Worm (Caenorhabditis elegans) whole organism, L3 larva: Measurements from ENCODE around the gene nhr-147.

Source experiments
- R02D3.7 ChIP-seq: fragments of 150-350 bp; optimal IDR thresholded peaks from 2 replicates; lab custom pipeline; 2014; ENCODE audit warnings: missing biosample characterization, missing genetic modification characterization
- aly-2 ChIP-seq: fragments of 150-350 bp; optimal IDR thresholded peaks from 2 replicates; lab custom pipeline; 2014; ENCODE audit warnings: missing biosample characterization, missing genetic modification characterization
- ceh-16 ChIP-seq: sonication (generic microtip); optimal IDR thresholded peaks from 2 replicates; lab custom pipeline; 2017; ENCODE audit warnings: missing biosample characterization, missing genetic modification characterization
- ceh-82 ChIP-seq: fragments of 150-350 bp; optimal IDR thresholded peaks from 2 replicates; lab custom pipeline; 2014; ENCODE audit warnings: missing biosample characterization, missing genetic modification characterization
- ceh-9 ChIP-seq: sonication (generic microtip); optimal IDR thresholded peaks from 2 replicates; lab custom pipeline; 2018; ENCODE audit warnings: missing biosample characterization, missing genetic modification characterization
- daf-12 ChIP-seq: fragments of 150-350 bp; optimal IDR thresholded peaks from 2 replicates; lab custom pipeline; 2014; ENCODE audit warnings: missing biosample characterization, missing genetic modification reagents, missing genetic modification characterization
- egl-5 ChIP-seq: fragments of 150-350 bp; optimal IDR thresholded peaks from 2 replicates; lab custom pipeline; 2017; ENCODE audit warnings: missing biosample characterization, missing genetic modification reagents, missing genetic modification characterization, inconsistent platforms
- elt-1 ChIP-seq: fragments of 150-350 bp; optimal IDR thresholded peaks from 2 replicates; lab custom pipeline; 2014; ENCODE audit warnings: missing biosample characterization, missing genetic modification characterization
- elt-2 ChIP-seq: sonication (generic microtip); optimal IDR thresholded peaks from 2 replicates; lab custom pipeline; 2016; ENCODE audit warnings: missing genetic modification reagents, mild to moderate bottlenecking, missing genetic modification characterization, missing compliant biosample characterization
- elt-3 ChIP-seq, 3 experiments: fragments of 150-350 bp in 1 of 3; sonication (generic microtip) in 2 of 3; optimal IDR thresholded peaks; 2 replicates in 2 of 3; 4 replicates in 1 of 3; lab custom pipeline; 2014 to 2017; ENCODE audit warnings: missing biosample characterization in 3 of 3, missing genetic modification characterization in 3 of 3
- eor-1 ChIP-seq, 2 experiments: fragments of 150-350 bp; optimal IDR thresholded peaks; 2 replicates each; lab custom pipeline; 2014 to 2018; ENCODE audit warnings: missing biosample characterization in 2 of 2, missing genetic modification characterization in 2 of 2
- fkh-2 ChIP-seq: fragments of 150-350 bp; optimal IDR thresholded peaks from 2 replicates; lab custom pipeline; 2014; ENCODE audit warnings: missing biosample characterization, missing genetic modification reagents, missing genetic modification characterization
- fos-1 ChIP-seq: fragments of 150-350 bp; optimal IDR thresholded peaks from 2 replicates; lab custom pipeline; 2014; ENCODE audit warnings: missing biosample characterization, missing genetic modification characterization
- jun-1 ChIP-seq: fragments of 150-350 bp; optimal IDR thresholded peaks from 2 replicates; lab custom pipeline; 2014; ENCODE audit warnings: missing biosample characterization, missing genetic modification reagents, missing genetic modification characterization
- lin-15B ChIP-seq: fragments of 150-350 bp; optimal IDR thresholded peaks from 2 replicates; lab custom pipeline; 2014; ENCODE audit warnings: missing biosample characterization, missing genetic modification characterization
- lin-39 ChIP-seq: fragments of 150-350 bp; optimal IDR thresholded peaks from 2 replicates; lab custom pipeline; 2018; ENCODE audit warnings: missing biosample characterization, missing genetic modification reagents, missing genetic modification characterization
- lsy-12 ChIP-seq: sonication (generic microtip); optimal IDR thresholded peaks from 2 replicates; lab custom pipeline; 2016; ENCODE audit warnings: mild to moderate bottlenecking, missing genetic modification characterization, missing compliant biosample characterization
- mdl-1 ChIP-seq: fragments of 150-350 bp; optimal IDR thresholded peaks from 2 replicates; lab custom pipeline; 2014; ENCODE audit warnings: missing biosample characterization, missing genetic modification characterization
- nfya-1 ChIP-seq: sonication (generic microtip); optimal IDR thresholded peaks from 2 replicates; lab custom pipeline; 2017; ENCODE audit warnings: missing genetic modification characterization, mild to moderate bottlenecking, missing compliant biosample characterization, antibody characterized with exemption, moderate library complexity; ENCODE audit not compliant: insufficient read depth
- nhr-12 ChIP-seq: fragments of 150-350 bp; optimal IDR thresholded peaks from 2 replicates; lab custom pipeline; 2014; ENCODE audit warnings: missing biosample characterization, missing genetic modification characterization
- nhr-23 ChIP-seq: fragments of 150-350 bp; optimal IDR thresholded peaks from 2 replicates; lab custom pipeline; 2014; ENCODE audit warnings: missing biosample characterization, missing genetic modification reagents, missing genetic modification characterization
- nhr-237 ChIP-seq: fragments of 150-350 bp; optimal IDR thresholded peaks from 2 replicates; lab custom pipeline; 2014; ENCODE audit warnings: missing biosample characterization, missing genetic modification characterization
- nhr-28 ChIP-seq: fragments of 150-350 bp; optimal IDR thresholded peaks from 2 replicates; lab custom pipeline; 2014; ENCODE audit warnings: missing biosample characterization, missing genetic modification characterization
- nhr-43 ChIP-seq: sonication (generic microtip); optimal IDR thresholded peaks from 2 replicates; lab custom pipeline; 2016; ENCODE audit warnings: mild to moderate bottlenecking, missing genetic modification characterization, missing compliant biosample characterization; ENCODE audit not compliant: poor library complexity, severe bottlenecking
- nhr-67 ChIP-seq: fragments of 150-350 bp; optimal IDR thresholded peaks from 2 replicates; lab custom pipeline; 2014; ENCODE audit warnings: missing biosample characterization, missing genetic modification characterization
- nhr-77 ChIP-seq: fragments of 150-350 bp; optimal IDR thresholded peaks from 2 replicates; lab custom pipeline; 2014; ENCODE audit warnings: missing biosample characterization, missing genetic modification characterization
- pha-4 ChIP-seq: fragments of 150-350 bp; optimal IDR thresholded peaks from 2 replicates; lab custom pipeline; 2014; ENCODE audit warnings: missing biosample characterization, missing genetic modification reagents, missing genetic modification characterization
- pqm-1 ChIP-seq: fragments of 150-350 bp; optimal IDR thresholded peaks from 2 replicates; lab custom pipeline; 2017; ENCODE audit warnings: missing biosample characterization, missing genetic modification characterization, inconsistent platforms
- snpc-4 ChIP-seq: fragments of 150-350 bp; optimal IDR thresholded peaks from 2 replicates; lab custom pipeline; 2014; ENCODE audit warnings: missing biosample characterization, missing genetic modification characterization
- tbx-2 ChIP-seq: sonication (generic microtip); optimal IDR thresholded peaks from 2 replicates; lab custom pipeline; 2016; ENCODE audit warnings: mild to moderate bottlenecking, missing genetic modification characterization, missing compliant biosample characterization
- unc-62 ChIP-seq: fragments of 150-350 bp; sonication (generic microtip); optimal IDR thresholded peaks from 4 replicates; lab custom pipeline; 2014; ENCODE audit warnings: missing biosample characterization, missing genetic modification reagents, missing genetic modification characterization
- ztf-11 ChIP-seq: fragments of 150-350 bp; optimal IDR thresholded peaks from 2 replicates; lab custom pipeline; 2014; ENCODE audit warnings: missing biosample characterization, missing genetic modification characterization
- ztf-4 ChIP-seq: fragments of 150-350 bp; optimal IDR thresholded peaks from 2 replicates; lab custom pipeline; 2014; ENCODE audit warnings: missing biosample characterization, missing genetic modification characterization

Gene nhr-147

DNA sequence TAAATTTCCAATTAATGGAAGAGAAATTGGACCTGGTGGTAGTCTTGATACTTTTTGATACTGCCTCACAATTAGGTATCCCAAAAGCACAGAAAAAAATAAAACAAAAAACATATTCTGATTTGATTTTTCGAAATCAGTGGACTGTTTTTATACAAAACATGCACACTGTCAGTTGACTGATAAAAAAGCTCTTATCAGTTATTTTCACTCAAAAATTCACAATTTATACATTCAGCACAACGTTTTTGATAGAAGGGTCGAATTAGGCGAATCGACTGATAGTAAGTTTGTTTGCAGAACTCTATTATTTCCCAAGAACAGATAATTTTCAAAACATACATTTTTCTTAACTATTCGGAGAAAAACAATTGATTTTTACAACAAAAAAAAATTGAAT, 18.5 kb downstream of the nhr-147 start, which contains the start of gene cyp-35A2:
Gene cyp-35A2 (minus strand): TSS at position 124 of the 400 bp plus-strand sequence.
- TF ChIP-seq elt-1 (tag; lab: Kevin White, UChicago), result no peak
- TF ChIP-seq elt-2 (tag; lab: Kevin White, UChicago), result peak; percentile 86
- TF ChIP-seq nfya-1, result no peak
- no peak for TF ChIP-seq nhr-23
- TF ChIP-seq ztf-4 (tag; lab: Kevin White, UChicago), result no peak
- TF ChIP-seq eor-1 (tag; optimal IDR thresholded peaks at IDR 0.05; lab: Kevin White, UChicago), result no peak
- TF ChIP-seq mdl-1 (tag; lab: Kevin White, UChicago), result no peak
- TF ChIP-seq elt-3 (tag; optimal IDR thresholded peaks at IDR 0.05; lab: Kevin White, UChicago), result no peak
- peak; percentile 79 for TF ChIP-seq pqm-1 (tag; lab: Kevin White, UChicago)
- no peak for TF ChIP-seq fos-1
- TF ChIP-seq, all 47 proteins: peak for 2

DNA sequence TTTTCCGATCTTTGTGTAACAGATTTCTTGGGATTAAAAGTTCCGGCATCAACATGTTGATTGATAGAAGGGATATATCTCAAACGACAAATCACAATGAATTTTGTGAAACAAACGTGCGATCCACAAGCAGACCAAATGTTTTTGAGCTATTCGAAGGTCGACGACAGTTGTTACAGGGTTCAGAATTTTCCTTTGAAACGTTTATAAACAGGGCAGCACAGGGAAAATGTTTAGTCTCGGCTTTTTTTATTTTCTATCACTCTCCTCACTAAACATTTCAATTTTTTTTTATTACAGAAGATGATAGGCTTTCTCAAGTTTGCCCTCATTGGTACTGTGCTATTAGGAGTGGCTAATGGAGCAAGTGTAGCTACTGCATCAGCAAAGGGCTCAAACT, 19.4 kb downstream of the nhr-147 start, which contains the start of gene exc-13:
Gene exc-13 (plus strand): TSS at position 301 of the 400 bp plus-strand sequence.
- TF ChIP-seq lin-39 (peak; percentile 2), aly-2 (tag; lab: Kevin White, UChicago) (no peak), unc-62 (GFP tag; lab: Kevin White, UChicago) (no peak)

DNA sequence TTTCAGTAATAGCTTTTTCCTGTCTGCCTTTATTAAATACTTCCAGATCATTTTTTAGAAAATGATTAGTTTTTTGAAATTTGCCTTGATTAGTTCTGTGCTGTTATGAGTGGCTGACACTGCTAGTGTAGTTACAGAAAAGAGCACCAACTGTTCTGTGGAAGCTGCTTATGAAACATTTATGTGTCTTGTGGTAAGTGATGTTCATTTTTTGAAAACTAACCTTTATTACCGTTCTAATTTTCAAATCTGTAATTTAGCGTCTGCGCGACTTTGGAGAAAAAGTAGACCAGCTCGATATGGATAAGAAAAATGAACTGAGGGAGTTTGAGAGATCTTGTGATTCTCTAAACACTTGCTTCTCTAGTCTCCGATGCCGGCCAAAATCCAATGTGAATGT, 24.0 kb downstream of the nhr-147 start, which contains the start of gene srj-14:
Gene srj-14 (plus strand): TSS at position 131 of the 400 bp plus-strand sequence.
- TF ChIP-seq jun-1 (tag; lab: Kevin White, UChicago) (no peak), nhr-67 (tag; lab: Kevin White, UChicago) (no peak), ceh-16 (tag; lab: Kevin White, UChicago) (no peak), ceh-82 (no peak), nhr-77 (no peak), daf-12 (tag; lab: Kevin White, UChicago) (no peak), nhr-12 (tag; lab: Kevin White, UChicago) (no peak), mdl-1 (tag; lab: Kevin White, UChicago) (no peak), tbx-2 (no peak), elt-2 (tag; lab: Kevin White, UChicago) (no peak), nhr-43 (tag; lab: Kevin White, UChicago) (no peak), ztf-11 (tag; lab: Kevin White, UChicago) (no peak), nhr-237 (no peak), unc-62 (GFP tag; lab: Kevin White, UChicago) (no peak), pha-4 (tag; lab: Kevin White, UChicago) (no peak)
- TF ChIP-seq, all 47 proteins: peak for 0

DNA sequence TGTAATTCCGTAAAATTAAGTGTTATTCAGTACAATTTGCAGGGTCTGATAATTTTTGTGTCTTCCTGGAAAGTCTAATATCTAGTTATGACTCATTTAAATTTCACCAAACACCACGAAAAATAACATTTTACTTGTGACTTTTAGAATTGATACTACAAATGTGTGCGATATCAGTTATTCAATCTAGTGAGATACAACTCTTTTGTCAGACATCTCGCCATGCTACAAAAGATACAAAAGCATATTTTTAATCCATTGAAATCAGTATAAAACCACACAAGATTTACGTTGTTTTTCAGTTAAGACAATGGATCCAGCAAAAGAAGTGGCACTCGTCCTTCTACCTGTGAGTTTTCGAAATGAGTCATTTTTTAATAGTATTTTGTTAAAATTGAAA, 28.5 kb downstream of the nhr-147 start, which contains the start of gene srx-56:
Gene srx-56 (plus strand): TSS at position 301 of the 400 bp plus-strand sequence.
- TF ChIP-seq egl-5 (no peak), lsy-12 (tag; lab: Kevin White, UChicago) (no peak), snpc-4 (tag; lab: Kevin White, UChicago) (no peak), elt-2 (tag; lab: Kevin White, UChicago) (no peak), nhr-237 (no peak), aly-2 (tag; lab: Kevin White, UChicago) (no peak), elt-3 (tag; optimal IDR thresholded peaks at IDR 0.05; lab: Kevin White, UChicago) (no peak), elt-1 (tag; lab: Kevin White, UChicago) (no peak), fkh-2 (no peak), nhr-28 (no peak), lin-15B (tag; lab: Kevin White, UChicago) (no peak), pha-4 (tag; lab: Kevin White, UChicago) (no peak), nhr-43 (tag; lab: Kevin White, UChicago) (no peak), ceh-9 (no peak), ceh-16 (tag; lab: Kevin White, UChicago) (no peak), nhr-23 (no peak)

DNA sequence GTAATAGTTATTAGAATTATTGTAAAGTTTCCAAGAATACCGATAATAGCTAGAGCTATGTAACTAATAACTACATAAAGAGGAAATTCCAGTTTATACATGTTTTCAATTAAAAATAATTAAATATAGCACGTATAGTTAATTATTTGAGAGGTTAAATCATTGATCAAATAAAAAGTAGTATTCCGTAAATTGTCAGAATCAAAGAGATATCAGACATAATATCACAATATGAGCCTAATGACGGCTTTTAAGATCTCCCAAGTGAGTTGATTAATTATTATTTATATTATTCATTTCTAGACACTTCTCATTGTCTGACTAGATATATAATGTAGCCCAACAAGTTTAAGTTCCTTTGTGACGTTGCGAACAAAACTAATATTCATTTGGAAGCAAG, 33.8 kb downstream of the nhr-147 start, which contains the start of gene srsx-24:
Gene srsx-24 (minus strand): TSS at position 101 of the 400 bp plus-strand sequence.
- no peak for TF ChIP-seq R02D3.7 (tag; lab: Kevin White, UChicago)
